Fruit fly (Drosophila melanogaster) Kc167 (cell line): ENCODE measurements around the gene CG15546.

Experiments used
- Sin3A ChIP-seq: fragments of >200 bp; optimal IDR thresholded peaks from 2 replicates; lab custom pipeline; 2018; ENCODE audit warnings: missing external identifiers
- h ChIP-seq: fragments of >200 bp; optimal IDR thresholded peaks from 3 replicates; lab custom pipeline; 2018; ENCODE audit warnings: missing external identifiers

DNA sequence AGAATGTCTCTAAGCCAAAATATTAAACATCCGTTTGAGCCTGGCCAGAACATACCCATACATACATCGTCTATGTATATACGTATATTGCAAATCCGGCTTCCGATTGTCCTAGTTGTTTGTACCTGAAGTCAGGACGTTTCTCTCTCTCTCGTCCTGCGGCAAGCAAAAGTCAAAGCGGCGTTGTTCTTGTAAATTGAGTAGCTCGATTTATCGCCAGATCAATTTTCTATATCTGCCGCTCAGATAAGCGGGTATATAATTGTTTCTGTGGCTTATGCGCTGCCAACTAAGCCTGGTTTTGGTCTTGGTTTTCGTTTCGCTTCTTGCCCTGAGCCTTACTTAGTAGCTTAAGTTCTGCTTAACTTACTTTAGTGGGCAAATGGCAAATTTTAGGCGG is 19.4 kb downstream of the CG15546 start:
- TF ChIP-seq h: no peak
- no peak for TF ChIP-seq Sin3A (lab: Kevin White, UChicago)
